Worm (Caenorhabditis elegans): ENCODE data around the gene cpg-7.

DNA sequence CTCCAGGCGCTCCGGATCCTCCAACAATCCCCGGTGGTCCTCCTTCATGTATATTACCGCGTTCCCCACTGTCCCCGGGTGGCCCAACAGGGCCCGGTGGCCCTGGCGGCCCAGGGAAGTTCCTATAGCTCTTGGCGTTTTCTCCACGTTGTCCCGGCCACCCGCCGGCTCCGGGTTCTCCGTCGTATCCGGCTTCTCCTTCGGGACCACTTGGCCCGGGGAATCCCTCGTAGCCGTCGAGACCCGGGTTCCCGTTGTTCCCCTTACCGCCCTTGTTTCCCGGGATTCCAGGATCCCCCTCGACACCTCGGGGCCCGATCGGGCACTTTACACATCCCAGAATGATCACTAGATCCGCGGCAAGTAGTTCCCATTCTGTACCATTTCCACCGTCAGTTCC is 17.9 kb downstream of the cpg-7 start:
- TF ChIP-seq ets-7 (tag; optimal IDR thresholded peaks at IDR 0.05) (no peak), ama-1 (optimal IDR thresholded peaks at IDR 0.05) (no peak), pes-1 (GFP tag; IDR thresholded peaks at IDR 0.05) (no peak), ceh-13 (GFP tag; optimal IDR thresholded peaks at IDR 0.05) (no peak), hnd-1 (tag; optimal IDR thresholded peaks at IDR 0.05) (no peak), hmg-4 (GFP tag; optimal IDR thresholded peaks at IDR 0.05) (no peak), F13C5.2 (tag; optimal IDR thresholded peaks at IDR 0.05) (no peak), aly-1 (tag; optimal IDR thresholded peaks at IDR 0.05) (no peak), B0310.2 (tag; optimal IDR thresholded peaks at IDR 0.05) (no peak)
